Fruit fly (Drosophila melanogaster) whole organism: Measurements from ENCODE around the gene CG32099.

Experiments
- CG8478 ChIP-seq: fragments of >200 bp; optimal IDR thresholded peaks from 2 replicates; lab custom pipeline; 2018; ENCODE audit warnings: inconsistent platforms
- Dll ChIP-seq: fragments of >200 bp; optimal IDR thresholded peaks from 2 replicates; lab custom pipeline; 2017
- EcR ChIP-seq, 2 experiments: fragments of >200 bp; optimal IDR thresholded peaks; 2 replicates each; lab custom pipeline; 2017; ENCODE audit warnings: missing biosample characterization in 2 of 2, missing genetic modification characterization in 2 of 2, missing genetic modification reagents in 2 of 2
- pan ChIP-seq: fragments of >200 bp; optimal IDR thresholded peaks from 2 replicates; lab custom pipeline; 2017
- psq ChIP-seq: fragments of >200 bp; optimal IDR thresholded peaks from 2 replicates; lab custom pipeline; 2017
- usp ChIP-seq: fragments of >200 bp; optimal IDR thresholded peaks from 2 replicates; lab custom pipeline; 2017; ENCODE audit warnings: missing biosample characterization, missing genetic modification characterization, mixed read lengths

Gene CG32099

dm6 chr3L:12184564-12185034 lies 35.5 kb downstream of the CG32099 start, which contains the start of gene Miox:
Gene Miox (plus strand): TSS chr3L:12184984.
- no peak for TF ChIP-seq EcR (GFP tag; optimal IDR thresholded peaks at IDR 0.05; lab: Kevin White, UChicago)
- no peak for TF ChIP-seq usp (GFP tag; lab: Kevin White, UChicago)
- no peak for TF ChIP-seq pan (lab: Kevin White, UChicago)
- TF ChIP-seq CG8478 (lab: Kevin White, UChicago) = no peak
- TF ChIP-seq Dll (lab: Kevin White, UChicago) = no peak
- TF ChIP-seq psq = no peak

DNA sequence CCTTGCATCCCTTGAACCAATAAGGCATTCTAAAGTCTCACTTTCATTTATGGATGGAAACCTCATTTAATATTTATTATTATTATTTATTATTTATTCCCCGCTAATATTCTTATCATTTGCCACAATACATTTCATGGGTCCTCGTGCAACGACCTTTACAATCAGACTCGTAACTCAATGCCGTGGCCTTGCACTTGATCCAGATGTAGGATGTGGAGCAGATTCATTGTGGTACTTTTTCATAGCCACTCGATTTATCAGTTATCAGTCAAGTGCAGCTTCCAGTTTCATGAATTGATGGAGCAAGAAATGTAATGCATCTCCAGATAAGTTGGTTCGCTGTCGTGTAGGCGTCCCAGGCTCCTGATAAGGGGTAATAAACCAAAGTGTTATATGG lies 36.3 kb downstream of the CG32099 start:
- TF ChIP-seq EcR (GFP tag; optimal IDR thresholded peaks at IDR 0.05; lab: Kevin White, UChicago) = no peak
- no peak for TF ChIP-seq usp (GFP tag; lab: Kevin White, UChicago)
- no peak for TF ChIP-seq CG8478 (lab: Kevin White, UChicago)
- TF ChIP-seq psq = no peak
- TF ChIP-seq pan (lab: Kevin White, UChicago) = no peak
- TF ChIP-seq Dll (lab: Kevin White, UChicago) = no peak

- TF ChIP-seq usp (GFP tag; lab: Kevin White, UChicago) (no peak), psq (no peak), EcR (GFP tag; optimal IDR thresholded peaks at IDR 0.05; lab: Kevin White, UChicago) (no peak), pan (lab: Kevin White, UChicago) (no peak), Dll (lab: Kevin White, UChicago) (no peak), CG8478 (lab: Kevin White, UChicago) (no peak)
These were observed 39.4 kb downstream of the CG32099 start, which contains the start of gene Est-6 for dm6 chr3L:12188518-12188917. Gene Est-6 (plus strand): TSS chr3L:12188818.

dm6 chr3L:12190433-12190832 lies 41.4 kb downstream of the CG32099 start, which contains the start of gene Est-P:
Gene Est-P (plus strand): TSS chr3L:12190733.
- TF ChIP-seq pan (lab: Kevin White, UChicago) = no peak
- no peak for TF ChIP-seq Dll (lab: Kevin White, UChicago)
- TF ChIP-seq usp (GFP tag; lab: Kevin White, UChicago) = no peak
- TF ChIP-seq CG8478 (lab: Kevin White, UChicago) = no peak
- TF ChIP-seq psq = no peak

DNA sequence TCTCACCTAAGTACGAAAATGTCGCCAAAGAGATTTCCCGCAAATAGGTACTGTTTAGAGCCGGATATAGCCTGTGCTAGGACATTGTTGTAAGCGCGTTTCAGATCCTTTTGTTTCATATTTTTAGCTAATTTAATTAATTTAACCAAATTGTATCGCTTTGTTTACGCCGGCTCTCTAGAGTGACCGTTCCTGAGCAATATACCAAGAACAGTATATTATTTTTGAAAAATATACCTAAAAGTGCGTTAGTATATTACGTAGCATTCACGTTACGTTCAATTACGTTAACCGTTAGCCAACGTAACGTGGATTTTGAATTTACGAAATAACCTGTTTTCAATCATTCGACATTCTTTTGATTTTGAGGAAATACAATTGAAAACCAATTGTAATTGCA lies 44.4 kb downstream of the CG32099 start, which contains the start of gene thoc6:
Gene thoc6 (minus strand): TSS at position 204 of the 400 bp plus-strand sequence.
- TF ChIP-seq Dll (lab: Kevin White, UChicago) = no peak
- no peak for TF ChIP-seq CG8478 (lab: Kevin White, UChicago)

DNA sequence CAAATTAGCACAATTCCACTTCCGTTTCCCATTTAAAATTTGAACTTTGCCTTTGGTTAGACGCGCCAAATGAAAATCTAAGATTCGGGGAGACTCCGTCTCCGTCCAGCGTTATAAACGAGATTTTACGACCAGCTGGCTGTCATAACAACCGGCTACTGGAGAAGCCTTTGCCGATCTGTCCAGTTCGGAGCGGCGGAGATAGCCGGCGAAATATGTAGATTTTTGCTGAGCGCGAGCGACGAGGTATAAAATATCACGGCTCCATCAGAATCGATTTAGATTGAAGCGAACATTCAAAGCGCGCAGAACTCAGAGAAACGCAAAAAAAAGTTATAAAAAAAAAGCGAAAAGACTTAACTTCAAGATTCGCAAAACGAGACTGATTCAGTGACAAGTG lies 48.4 kb downstream of the CG32099 start, which contains the start of gene CG11529:
Gene CG11529 (plus strand): TSS at position 301 of the 400 bp plus-strand sequence.
- TF ChIP-seq Dll (lab: Kevin White, UChicago) = no peak
- TF ChIP-seq EcR (GFP tag; optimal IDR thresholded peaks at IDR 0.05; lab: Kevin White, UChicago) = no peak
- TF ChIP-seq pan (lab: Kevin White, UChicago) = no peak
- TF ChIP-seq usp (GFP tag; lab: Kevin White, UChicago) = no peak
- TF ChIP-seq psq = no peak
- no peak for TF ChIP-seq CG8478 (lab: Kevin White, UChicago)
